Fruit fly (Drosophila melanogaster): ENCODE measurements around the gene Paics.

The Paics gene

dm6 chrX:12755600-12756373 lies 4.6 kb downstream of the Paics start (continued):
- TF ChIP-seq CG10669 (GFP tag; optimal IDR thresholded peaks at IDR 0.05) (peak; percentile 69), Ets21C (GFP tag; optimal IDR thresholded peaks at IDR 0.05) (peak; percentile 74), pdm3 (GFP tag; optimal IDR thresholded peaks at IDR 0.05) (peak; percentile 86), Eip93F (GFP tag; optimal IDR thresholded peaks at IDR 0.05) (peak; percentile 27), salr (GFP tag; optimal IDR thresholded peaks at IDR 0.05) (peak; percentile 50 to 88), Sox14 (GFP tag; optimal IDR thresholded peaks at IDR 0.05) (peak; percentile 73), esn (GFP tag; optimal IDR thresholded peaks at IDR 0.05) (peak; percentile 85), CG11902 (GFP tag; optimal IDR thresholded peaks at IDR 0.05) (peak; percentile 74), CG9139 (GFP tag; optimal IDR thresholded peaks at IDR 0.05) (no peak), Hr38 (GFP tag; optimal IDR thresholded peaks at IDR 0.05) (no peak), Smox (GFP tag; optimal IDR thresholded peaks at IDR 0.05) (peak; percentile 76), fkh (GFP tag; optimal IDR thresholded peaks at IDR 0.05) (peak; percentile 17), Eip75B (GFP tag; optimal IDR thresholded peaks at IDR 0.05) (peak; percentile 25), OdsH (GFP tag; optimal IDR thresholded peaks at IDR 0.05) (peak; percentile 92), CG11762 (GFP tag; optimal IDR thresholded peaks at IDR 0.05; ENCODE audit: insufficient read depth) (peak; percentile 79), CG1621 (tag; optimal IDR thresholded peaks at IDR 0.05) (peak; percentile 48), CG3919 (GFP tag; optimal IDR thresholded peaks at IDR 0.05) (peak; percentile 77), CG31627 (GFP tag; optimal IDR thresholded peaks at IDR 0.05) (peak; percentile 88), CG6808 (GFP tag; optimal IDR thresholded peaks at IDR 0.05) (no peak), CG8632 (GFP tag; optimal IDR thresholded peaks at IDR 0.05) (peak; percentile 85), CG32006 (GFP tag; optimal IDR thresholded peaks at IDR 0.05) (peak; percentile 96), CG6163 (GFP tag; IDR thresholded peaks at IDR 0.05) (peak; percentile 41; the same call in 2 of the 3 replicates), Sox15 (GFP tag; optimal IDR thresholded peaks at IDR 0.05) (peak; percentile 85), dsx (GFP tag; optimal IDR thresholded peaks at IDR 0.05; ENCODE audit: poor library complexity, severe bottlenecking) (peak; percentile 16), Hr4 (GFP tag; optimal IDR thresholded peaks at IDR 0.05) (peak; percentile 73), fd85E (GFP tag; optimal IDR thresholded peaks at IDR 0.05) (no peak), spab (GFP tag; optimal IDR thresholded peaks at IDR 0.05) (peak; percentile 66), lz (GFP tag; optimal IDR thresholded peaks at IDR 0.05) (peak; percentile 81), CG6276 (GFP tag; optimal IDR thresholded peaks at IDR 0.05) (peak; percentile 77)

- TF ChIP-seq svp (GFP tag) (peak; percentile 98), fd59A (GFP tag; optimal IDR thresholded peaks at IDR 0.05) (peak; percentile 79), CG6276 (GFP tag; optimal IDR thresholded peaks at IDR 0.05) (peak; percentile 85), CG34406 (GFP tag; optimal IDR thresholded peaks at IDR 0.05) (peak; percentile 89), Sox14 (GFP tag; optimal IDR thresholded peaks at IDR 0.05) (peak; percentile 80), CG7368 (GFP tag; optimal IDR thresholded peaks at IDR 0.05) (peak; percentile 88), lz (GFP tag; optimal IDR thresholded peaks at IDR 0.05) (peak; percentile 94), Hr39 (GFP tag; optimal IDR thresholded peaks at IDR 0.05) (peak; percentile 91), CG3919 (GFP tag; optimal IDR thresholded peaks at IDR 0.05) (peak; percentile 89), CG3032 (tag; optimal IDR thresholded peaks at IDR 0.05) (peak; percentile 87), eg (GFP tag; IDR thresholded peaks at IDR 0.05) (peak; percentile 91), achi (GFP tag; optimal IDR thresholded peaks at IDR 0.05) (peak; percentile 84), CG11902 (GFP tag; optimal IDR thresholded peaks at IDR 0.05) (peak; percentile 76), CG16779 (tag; optimal IDR thresholded peaks at IDR 0.05) (peak; percentile 75), CG6792 (GFP tag; optimal IDR thresholded peaks at IDR 0.05) (peak; percentile 90), CG8632 (GFP tag; optimal IDR thresholded peaks at IDR 0.05) (peak; percentile 90), CG1621 (tag; optimal IDR thresholded peaks at IDR 0.05) (peak; percentile 81), CG11294 (GFP tag; IDR thresholded peaks at IDR 0.05) (peak; percentile 85), CG6163 (GFP tag; IDR thresholded peaks at IDR 0.05) (peak; percentile 91), spab (GFP tag; optimal IDR thresholded peaks at IDR 0.05) (peak; percentile 80), Eip78C (GFP tag) (peak; percentile 95), topi (GFP tag; optimal IDR thresholded peaks at IDR 0.05) (peak; percentile 94), Lpt (GFP tag; optimal IDR thresholded peaks at IDR 0.05) (peak; percentile 58), Gug (GFP tag; IDR thresholded peaks at IDR 0.05) (peak; percentile 89), CG10631 (GFP tag; optimal IDR thresholded peaks at IDR 0.05) (peak; percentile 90), Hr4 (GFP tag; optimal IDR thresholded peaks at IDR 0.05) (peak; percentile 86), fd85E (GFP tag; optimal IDR thresholded peaks at IDR 0.05) (peak; percentile 34), dsx (GFP tag; optimal IDR thresholded peaks at IDR 0.05; ENCODE audit: poor library complexity, severe bottlenecking) (peak; percentile 84), CG10669 (GFP tag; optimal IDR thresholded peaks at IDR 0.05) (peak; percentile 94), cyc (GFP tag; optimal IDR thresholded peaks at IDR 0.05) (peak; percentile 91), OdsH (GFP tag; optimal IDR thresholded peaks at IDR 0.05) (peak; percentile 88), pdm3 (GFP tag; optimal IDR thresholded peaks at IDR 0.05) (peak; percentile 93), Hr38 (GFP tag; optimal IDR thresholded peaks at IDR 0.05) (no peak), salr (GFP tag; optimal IDR thresholded peaks at IDR 0.05) (peak; percentile 64 to 71)
Measured at dm6 chrX:12755017-12755563, 5.3 kb downstream of the Paics start.

All from whole organism, prepupa.